In the genomic region with DNA sequence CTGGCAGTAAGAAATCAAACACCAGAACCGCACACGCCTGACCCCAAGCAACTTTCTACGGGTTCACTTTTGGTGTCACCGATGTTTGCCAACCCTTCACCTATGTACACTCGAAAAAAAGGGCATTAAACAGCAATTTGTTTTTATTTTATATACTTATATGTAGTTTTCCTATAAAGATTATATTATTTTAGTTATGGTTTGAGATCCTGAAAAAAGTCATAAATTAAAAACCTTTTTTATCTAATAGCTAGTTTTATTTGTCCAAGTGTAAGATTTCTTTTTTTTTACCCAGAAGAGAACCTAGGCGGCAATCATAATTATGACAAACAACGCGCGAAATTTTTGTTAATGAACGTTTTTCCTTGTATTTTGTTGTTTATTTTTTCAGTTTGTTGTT, we compare ENCODE assay signal across 1 fruit fly cellular context.
A peak's percentile ranks its signal among the peaks of the same experiment; 100 is the strongest.
TF ChIP-seq lines count a peak whose summit lies in the region.

No protein-coding gene starts in this region.

TF ChIP-seq in whole organism, embryonic, 481 proteins besides CTCF, POLR2A, EP300 and RAD21 (continued from another document):
- TF ChIP-seq Dbx (GFP tag; IDR thresholded peaks at IDR 0.05; lab: Robert Waterston, UW) (peak; percentile 60; the same call in 1 of the 3 replicates), CG13287 (GFP tag; IDR thresholded peaks at IDR 0.05; lab: Robert Waterston, UW; ENCODE audit: partially characterized antibody) (no peak), sisA (GFP tag; IDR thresholded peaks at IDR 0.05; lab: Robert Waterston, UW) (peak; percentile 50), bcd (GFP tag; optimal IDR thresholded peaks at IDR 0.05; lab: Kevin White, UChicago) (peak; percentile 49), pros (GFP tag; optimal IDR thresholded peaks at IDR 0.05; lab: Kevin White, UChicago) (no peak), Atf6 (GFP tag; IDR thresholded peaks at IDR 0.05; lab: Robert Waterston, UW) (peak; percentile 44; the same call in 1 of the 2 replicates), Deaf1 (tag; optimal IDR thresholded peaks at IDR 0.05; lab: Kevin White, UChicago) (peak; percentile 21), Nf-YA (GFP tag; IDR thresholded peaks at IDR 0.05; lab: Robert Waterston, UW) (0 out of 2 replicates have a peak, but pooled peaks have one; percentile 28), gcm2 (GFP tag; optimal IDR thresholded peaks at IDR 0.05; lab: Kevin White, UChicago) (no peak), Chrac-16 (GFP tag; optimal IDR thresholded peaks at IDR 0.05; lab: Kevin White, UChicago) (peak; percentile 27)
TF ChIP-seq in whole organism, embryonic: peak in this region for 156.
